Worm (Caenorhabditis elegans) whole organism, young adult: ENCODE data around the gene K01G5.10.

Experiments used
- ccch-3 ChIP-seq: fragments of 200-800 bp; sonication (Bioruptor generic); optimal IDR thresholded peaks from 2 replicates; lab custom pipeline; 2018; ENCODE audit warnings: mild to moderate bottlenecking, missing genetic modification characterization, missing compliant biosample characterization
- ceh-27 ChIP-seq: fragments of 200-800 bp; sonication (Bioruptor generic); optimal IDR thresholded peaks from 2 replicates; lab custom pipeline; 2018; ENCODE audit warnings: mild to moderate bottlenecking, missing genetic modification characterization, moderate library complexity, missing compliant biosample characterization
- snpc-1.1 ChIP-seq: sonication (generic microtip); optimal IDR thresholded peaks from 2 replicates; lab custom pipeline; 2017; ENCODE audit warnings: missing genetic modification characterization, mild to moderate bottlenecking, missing compliant biosample characterization, antibody characterized with exemption, moderate library complexity, missing genotype, missing genetic modification reagents; ENCODE audit not compliant: insufficient read depth

- no peak for TF ChIP-seq snpc-1.1 (tag; lab: Kevin White, UChicago)
- TF ChIP-seq ceh-27 (GFP tag; lab: Kevin White, UChicago) = no peak
- TF ChIP-seq ccch-3 (GFP tag; lab: Kevin White, UChicago) = no peak
Measured at ce11 chrIII:10794049-10794448, 35.7 kb upstream of the K01G5.10 start, which contains the start of gene clec-163.
